Worm (Caenorhabditis elegans): ENCODE results near the gene col-168.
A peak's percentile ranks its signal among the peaks of the same experiment; 100 is the strongest.

Gene col-168

DNA sequence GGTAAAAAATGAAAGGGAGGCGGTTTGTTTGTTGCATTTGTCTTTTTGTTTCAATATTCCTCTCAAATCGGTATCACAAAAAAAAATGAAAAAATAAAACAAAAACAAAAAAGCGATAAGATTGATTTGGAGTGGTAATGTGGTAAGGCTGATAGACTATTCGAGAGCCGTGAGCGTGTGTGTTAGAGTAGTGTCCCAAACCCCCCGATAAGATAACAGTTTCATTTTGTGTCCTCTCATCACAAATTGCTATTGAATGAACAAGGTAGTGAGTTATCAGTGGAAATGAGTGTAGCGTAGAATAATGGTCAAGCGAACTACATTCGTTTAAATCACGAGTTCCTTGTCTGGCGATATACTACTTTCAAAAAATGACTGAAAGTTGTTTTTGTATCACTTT is 12.3 kb downstream of the col-168 start (continued):
- no peak for TF ChIP-seq lin-13 (GFP tag; optimal IDR thresholded peaks at IDR 0.05)
- TF ChIP-seq T20F7.1 (GFP tag; optimal IDR thresholded peaks at IDR 0.05), result no peak
- no peak for TF ChIP-seq spr-3 (GFP tag; optimal IDR thresholded peaks at IDR 0.05)
- no peak for TF ChIP-seq F26F4.8 (GFP tag; conservative IDR thresholded peaks at IDR 0.05)
- TF ChIP-seq unc-130 (GFP tag; optimal IDR thresholded peaks at IDR 0.05), result no peak
- no peak for TF ChIP-seq nhr-111 (GFP tag; optimal IDR thresholded peaks at IDR 0.05)
- no peak for TF ChIP-seq duxl-1 (tag; optimal IDR thresholded peaks at IDR 0.05; ENCODE audit: poor library complexity)
- TF ChIP-seq fkh-10 (GFP tag; optimal IDR thresholded peaks at IDR 0.05), result no peak
- TF ChIP-seq T26A8.4 (GFP tag; IDR thresholded peaks at IDR 0.05), result peak; percentile 54; the same call in 1 of the 2 replicates
- TF ChIP-seq ama-1 (optimal IDR thresholded peaks at IDR 0.05), result no peak
- TF ChIP-seq nhr-11 (tag; optimal IDR thresholded peaks at IDR 0.05), result no peak

DNA sequence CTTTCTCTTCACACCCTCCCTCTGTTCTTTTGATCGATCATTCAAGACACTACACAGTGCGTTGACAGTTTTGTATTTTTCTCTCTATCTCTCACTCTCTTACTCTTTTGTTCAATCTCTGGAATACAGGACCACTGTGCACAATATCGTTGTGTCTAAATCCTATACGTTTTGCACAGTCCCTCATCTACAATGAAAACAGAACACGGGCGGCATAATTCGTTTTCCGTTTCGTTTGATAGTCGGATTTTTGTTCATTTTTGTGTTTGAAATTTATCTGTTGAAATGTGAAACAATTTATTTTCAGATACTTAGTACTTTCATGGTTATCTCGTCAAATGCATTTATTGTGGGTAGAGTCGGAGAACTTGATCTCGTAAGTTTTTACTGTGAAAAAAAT is 15.3 kb downstream of the col-168 start, which contains the start of gene C03B1.7:
Gene C03B1.7, plus strand, starts transcription at position 301 of the 400 bp plus-strand sequence.
- TF ChIP-seq lim-7 (GFP tag; IDR thresholded peaks at IDR 0.05) (no peak), attf-4 (tag; optimal IDR thresholded peaks at IDR 0.05) (no peak), ces-1 (GFP tag; optimal IDR thresholded peaks at IDR 0.05) (no peak), aly-2 (tag; optimal IDR thresholded peaks at IDR 0.05) (no peak), Y5F2A.4 (GFP tag; optimal IDR thresholded peaks at IDR 0.05) (no peak), dve-1 (tag; optimal IDR thresholded peaks at IDR 0.05; ENCODE audit: insufficient read depth) (no peak), ceh-28 (tag; optimal IDR thresholded peaks at IDR 0.05) (no peak), madf-9 (GFP tag; conservative IDR thresholded peaks at IDR 0.05) (no peak), set-16 (GFP tag; IDR thresholded peaks at IDR 0.05) (no peak), fos-1 (tag; optimal IDR thresholded peaks at IDR 0.05) (no peak)

DNA sequence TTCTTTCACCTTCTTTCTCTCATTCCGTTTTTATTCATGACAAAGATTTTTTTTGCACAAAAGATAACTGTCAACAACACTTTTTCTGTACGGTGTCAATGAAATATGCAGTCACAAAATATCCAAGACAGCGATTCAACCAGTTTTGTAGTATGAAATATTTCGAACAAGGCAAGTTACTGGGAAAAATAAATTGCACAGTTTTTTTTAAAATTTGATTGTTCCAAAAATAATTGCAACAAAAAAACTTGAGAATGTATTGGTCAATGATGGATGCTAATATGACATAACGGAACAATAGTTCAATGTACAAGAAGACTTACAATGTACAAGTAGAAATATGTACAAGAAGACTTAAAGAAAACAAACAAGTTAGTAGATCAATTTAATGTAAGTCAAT is 19.6 kb downstream of the col-168 start:
- TF ChIP-seq daf-12 (tag; optimal IDR thresholded peaks at IDR 0.05) (no peak), R02D3.7 (tag; optimal IDR thresholded peaks at IDR 0.05) (no peak), sdz-12 (GFP tag; optimal IDR thresholded peaks at IDR 0.05) (no peak), unc-62 (GFP tag; optimal IDR thresholded peaks at IDR 0.05 in 1 of 2) (peak in 1 of 2 experiments; percentile 90), unc-62 (tag; optimal IDR thresholded peaks at IDR 0.05) (no peak)

DNA sequence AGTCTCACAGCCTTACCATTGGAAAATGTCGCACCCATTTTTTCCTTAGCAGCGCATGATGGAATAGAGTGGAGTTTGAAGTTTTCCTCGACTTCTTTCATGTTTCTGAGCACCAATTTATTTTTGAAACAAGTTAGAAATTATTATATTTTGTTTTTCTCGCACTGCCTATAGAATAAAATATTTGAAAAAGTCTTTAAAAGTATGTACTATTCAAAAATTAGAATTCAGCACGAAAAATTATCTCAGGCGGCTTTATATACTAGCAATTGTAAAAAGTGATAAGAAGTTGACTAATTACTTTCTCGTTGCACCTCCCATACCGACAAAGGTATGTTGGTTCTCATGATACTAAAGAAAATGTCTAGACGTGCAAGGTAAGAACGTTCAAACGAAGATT is 20.8 kb downstream of the col-168 start, which contains the start of gene C03B1.9:
Gene C03B1.9, minus strand, starts transcription at position 101 of the 400 bp plus-strand sequence.
- TF ChIP-seq hmg-1.1 (GFP tag; IDR thresholded peaks at IDR 0.05) (no peak), pqm-1 (tag; optimal IDR thresholded peaks at IDR 0.05) (no peak), daf-12 (tag; optimal IDR thresholded peaks at IDR 0.05) (no peak), ceh-44 (GFP tag; IDR thresholded peaks at IDR 0.05) (no peak), ZK337.2 (GFP tag; IDR thresholded peaks at IDR 0.05) (no peak), ceh-28 (tag; optimal IDR thresholded peaks at IDR 0.05) (no peak), lim-7 (GFP tag; IDR thresholded peaks at IDR 0.05) (no peak), T20F7.1 (GFP tag; optimal IDR thresholded peaks at IDR 0.05) (no peak), daf-19 (GFP tag; conservative IDR thresholded peaks at IDR 0.05) (no peak), fos-1 (tag; optimal IDR thresholded peaks at IDR 0.05) (no peak), zip-2 (tag; optimal IDR thresholded peaks at IDR 0.05) (no peak), egl-27 (tag; optimal IDR thresholded peaks at IDR 0.05) (no peak), madf-9 (GFP tag; conservative IDR thresholded peaks at IDR 0.05) (no peak), mdl-1 (tag; optimal IDR thresholded peaks at IDR 0.05) (no peak), F10B5.3 (tag; optimal IDR thresholded peaks at IDR 0.05) (no peak), nhr-41 (GFP tag; IDR thresholded peaks at IDR 0.05) (no peak), Y105C5A.15 (GFP tag; IDR thresholded peaks at IDR 0.05) (no peak)
